Worm (Caenorhabditis elegans): Measurements from ENCODE around the gene ZK938.1.
"Not testable (repeated sequence)": the region's sequence is repeated elsewhere in the genome, so short reads cannot be mapped to it uniquely, and the experiment has no call there.

DNA sequence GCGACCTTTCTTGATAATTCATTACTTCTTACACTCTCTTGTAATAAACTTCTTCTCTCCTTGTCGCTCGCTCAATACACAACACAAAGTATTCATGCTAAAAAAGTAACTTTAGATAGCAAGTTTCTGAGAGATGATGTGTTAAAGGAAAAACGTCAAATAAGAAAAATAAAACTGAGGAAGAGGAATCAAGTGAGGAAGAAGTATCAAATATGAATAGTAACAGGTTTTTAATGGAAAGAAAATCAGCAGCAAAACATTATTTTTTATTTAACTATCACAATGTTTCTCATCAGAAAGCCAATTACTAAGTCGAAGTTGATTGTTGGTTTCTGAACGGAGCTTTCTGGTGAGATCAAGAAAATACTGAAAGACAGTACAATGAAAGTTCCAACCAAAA lies 37.2 kb downstream of the ZK938.1 start, which contains the start of gene chil-1:
- not testable (repeated sequence) for TF ChIP-seq ama-1 (optimal IDR thresholded peaks at IDR 0.05); ceh-13 (GFP tag; optimal IDR thresholded peaks at IDR 0.05); aly-1 (tag; optimal IDR thresholded peaks at IDR 0.05); B0310.2 (tag; optimal IDR thresholded peaks at IDR 0.05)
